Fruit fly (Drosophila melanogaster) whole organism, embryonic: ENCODE results near the gene CG5188.

Source experiments
- Bgb ChIP-seq: fragments of 200-800 bp; sonication (Bioruptor generic); IDR thresholded peaks from 2 replicates; pipeline ENCODE4 v1.3.6; 2022; ENCODE audit warnings: missing biosample characterization, missing genetic modification characterization; ENCODE audit not compliant: partially characterized antibody
- CG11560 ChIP-seq: fragments of 200-800 bp; sonication (Bioruptor generic); IDR thresholded peaks from 3 replicates; pipeline ENCODE4 v1.3.6; 2022; ENCODE audit warnings: missing biosample characterization, missing genetic modification characterization
- CG11696 ChIP-seq: fragments of 200-800 bp; sonication (Bioruptor generic); IDR thresholded peaks from 2 replicates; pipeline ENCODE4 v1.3.6; 2022; ENCODE audit warnings: missing biosample characterization, missing genetic modification characterization
- CG12391 ChIP-seq: fragments of 200-800 bp; sonication (Bioruptor generic); optimal IDR thresholded peaks from 3 replicates; lab custom pipeline; 2018; ENCODE audit warnings: missing biosample characterization, mild to moderate bottlenecking, missing genetic modification characterization, moderate library complexity
- CG12659 ChIP-seq: fragments of 200-800 bp; sonication (Bioruptor generic); optimal IDR thresholded peaks from 3 replicates; lab custom pipeline; 2017; ENCODE audit warnings: mild to moderate bottlenecking, missing biosample characterization, missing genetic modification reagents, missing genetic modification characterization
- CG13296 ChIP-seq: fragments of 200-800 bp; sonication (Bioruptor generic); optimal IDR thresholded peaks from 3 replicates; lab custom pipeline; 2018; ENCODE audit warnings: missing biosample characterization, mild to moderate bottlenecking, missing genetic modification characterization
- CG15514 ChIP-seq: fragments of 200-800 bp; sonication (Bioruptor generic); optimal IDR thresholded peaks from 3 replicates; lab custom pipeline; 2017; ENCODE audit warnings: missing biosample characterization, missing genetic modification characterization, mild to moderate bottlenecking, moderate library complexity, missing genetic modification reagents
- CG17186 ChIP-seq: fragments of 200-800 bp; sonication (Bioruptor generic); optimal IDR thresholded peaks from 3 replicates; lab custom pipeline; 2017; ENCODE audit warnings: missing biosample characterization, missing genetic modification reagents, missing genetic modification characterization
- CG2116 ChIP-seq: fragments of 200-800 bp; sonication (Bioruptor generic); optimal IDR thresholded peaks from 3 replicates; lab custom pipeline; 2018; ENCODE audit warnings: missing biosample characterization, mild to moderate bottlenecking, missing genetic modification characterization
- CG31441 ChIP-seq: fragments of 200-800 bp; sonication (Bioruptor generic); IDR thresholded peaks from 2 replicates; pipeline ENCODE4 v1.3.6; 2022; ENCODE audit warnings: missing biosample characterization, missing genetic modification characterization
- CG34376 ChIP-seq: fragments of 200-800 bp; sonication (Bioruptor generic); optimal IDR thresholded peaks from 2 replicates; lab custom pipeline; 2018; ENCODE audit warnings: missing biosample characterization, mild to moderate bottlenecking, missing genetic modification characterization
- CG7271 ChIP-seq: fragments of 200-800 bp; sonication (Bioruptor generic); optimal IDR thresholded peaks from 2 replicates; lab custom pipeline; 2018; ENCODE audit warnings: missing biosample characterization, mild to moderate bottlenecking, missing genetic modification characterization, moderate library complexity
- CG7372 ChIP-seq: fragments of 200-800 bp; sonication (Bioruptor generic); IDR thresholded peaks from 2 replicates; pipeline ENCODE4 v1.3.6; 2022; ENCODE audit warnings: missing biosample characterization, missing genetic modification characterization
- CG7786 ChIP-seq: fragments of 200-800 bp; sonication (Bioruptor generic); optimal IDR thresholded peaks from 2 replicates; lab custom pipeline; 2016; ENCODE audit warnings: missing biosample characterization, missing genetic modification characterization
- CG9437 ChIP-seq: fragments of 200-800 bp; sonication (Bioruptor generic); optimal IDR thresholded peaks from 2 replicates; lab custom pipeline; 2018; ENCODE audit warnings: missing biosample characterization, mild to moderate bottlenecking, missing genetic modification characterization
- CTCF ChIP-seq: fragments of 200-800 bp; sonication (Bioruptor generic); optimal IDR thresholded peaks from 2 replicates; lab custom pipeline; 2017; ENCODE audit warnings: missing biosample characterization, mild to moderate bottlenecking, missing genetic modification characterization, moderate library complexity
- CkIIα-i1 ChIP-seq: fragments of 200-800 bp; sonication (Bioruptor generic); IDR thresholded peaks from 2 replicates; pipeline ENCODE4 v1.3.6; 2022; ENCODE audit warnings: missing biosample characterization, missing genetic modification characterization
- Dfd ChIP-seq, 2 experiments: fragments of >200 bp; optimal IDR thresholded peaks; 2 replicates each; lab custom pipeline; 2017; ENCODE audit warnings: missing biosample characterization in 2 of 2, missing genetic modification characterization in 2 of 2
- Elba2 ChIP-seq: fragments of 200-800 bp; sonication (Bioruptor generic); optimal IDR thresholded peaks from 3 replicates; lab custom pipeline; 2016; ENCODE audit warnings: missing biosample characterization, missing genetic modification characterization
- MESR4 ChIP-seq: fragments of 200-800 bp; sonication (Bioruptor generic); optimal IDR thresholded peaks from 2 replicates; lab custom pipeline; 2018; ENCODE audit warnings: missing biosample characterization, mild to moderate bottlenecking, missing genetic modification characterization, moderate library complexity
- Med ChIP-seq: fragments of 200-800 bp; sonication (Bioruptor generic); peaks from one replicate; lab custom pipeline; 2016; ENCODE audit warnings: missing biosample characterization, missing genetic modification characterization, mild to moderate bottlenecking, inconsistent platforms, moderate library complexity
- Meics ChIP-seq: fragments of 200-800 bp; sonication (Bioruptor generic); optimal IDR thresholded peaks from 2 replicates; lab custom pipeline; 2017; ENCODE audit warnings: missing biosample characterization, mild to moderate bottlenecking, missing genetic modification characterization
- Myb ChIP-seq: fragments of 200-800 bp; sonication (Bioruptor generic); optimal IDR thresholded peaks from 2 replicates; lab custom pipeline; 2016; ENCODE audit warnings: missing biosample characterization, missing genetic modification characterization
- Nf-YC ChIP-seq: fragments of 200-800 bp; optimal IDR thresholded peaks from 3 replicates; lab custom pipeline; 2019; ENCODE audit warnings: missing biosample characterization, mild to moderate bottlenecking, missing genetic modification characterization, moderate library complexity
- Opbp ChIP-seq: fragments of 200-800 bp; sonication (Bioruptor generic); IDR thresholded peaks from 3 replicates; pipeline ENCODE4 v1.3.6; 2022; ENCODE audit warnings: missing biosample characterization, missing genetic modification characterization; ENCODE audit not compliant: partially characterized antibody
- Pdp1 ChIP-seq, 2 experiments: fragments of 200-800 bp; sonication (Bioruptor generic); optimal IDR thresholded peaks; 3 replicates each; lab custom pipeline; 2016; ENCODE audit warnings: missing biosample characterization in 2 of 2, missing genetic modification characterization in 2 of 2, mild to moderate bottlenecking in 1 of 2, moderate library complexity in 1 of 2
- Scr ChIP-seq: fragments of 200-800 bp; sonication (Bioruptor generic); IDR thresholded peaks from 2 replicates; pipeline ENCODE4 v1.3.6; 2022; ENCODE audit warnings: missing biosample characterization, missing genetic modification characterization; ENCODE audit not compliant: partially characterized antibody
- Sry-δ ChIP-seq: fragments of 200-800 bp; sonication (Bioruptor generic); optimal IDR thresholded peaks from 2 replicates; lab custom pipeline; 2016; ENCODE audit warnings: missing biosample characterization, missing genetic modification characterization
- YL-1 ChIP-seq: fragments of 200-800 bp; sonication (Bioruptor generic); optimal IDR thresholded peaks from 3 replicates; lab custom pipeline; 2017; ENCODE audit warnings: missing biosample characterization, mild to moderate bottlenecking, missing genetic modification characterization
- abd-A ChIP-seq: fragments of 200-800 bp; sonication (Bioruptor generic); optimal IDR thresholded peaks from 3 replicates; lab custom pipeline; 2019; ENCODE audit warnings: missing biosample characterization, mild to moderate bottlenecking, missing genetic modification characterization, moderate library complexity
- amos ChIP-seq: fragments of 200-800 bp; sonication (Bioruptor generic); IDR thresholded peaks from 2 replicates; pipeline ENCODE4 v1.3.6; 2022; ENCODE audit warnings: missing biosample characterization, missing genetic modification characterization; ENCODE audit not compliant: partially characterized antibody
- aop ChIP-seq: fragments of 200-800 bp; sonication (Bioruptor generic); IDR thresholded peaks from 2 replicates; pipeline ENCODE4 v1.3.6; 2022; ENCODE audit warnings: missing biosample characterization, missing genetic modification characterization
- bbx ChIP-seq: fragments of 200-800 bp; sonication (Bioruptor generic); IDR thresholded peaks from 2 replicates; pipeline ENCODE4 v1.3.6; 2022; ENCODE audit warnings: missing biosample characterization, missing genetic modification characterization; ENCODE audit not compliant: partially characterized antibody
- chinmo ChIP-seq: fragments of 200-800 bp; sonication (Bioruptor generic); IDR thresholded peaks from 4 replicates; pipeline ENCODE4 v1.3.6; 2022; ENCODE audit warnings: missing biosample characterization, missing genetic modification characterization; ENCODE audit not compliant: partially characterized antibody
- ems ChIP-seq: fragments of 200-800 bp; sonication (Bioruptor generic); optimal IDR thresholded peaks from 3 replicates; lab custom pipeline; 2016; ENCODE audit warnings: missing biosample characterization, missing genetic modification characterization
- eve ChIP-seq, 2 experiments: fragments of >200 bp; optimal IDR thresholded peaks; 2 replicates each; lab custom pipeline; 2017; ENCODE audit warnings: missing biosample characterization in 2 of 2, missing genetic modification characterization in 2 of 2
- exex ChIP-seq: fragments of 200-800 bp; sonication (Bioruptor generic); optimal IDR thresholded peaks from 4 replicates; lab custom pipeline; 2018; ENCODE audit warnings: missing biosample characterization, mild to moderate bottlenecking, missing genetic modification characterization, moderate library complexity
- grn ChIP-seq: fragments of 200-800 bp; sonication (Bioruptor generic); optimal IDR thresholded peaks from 3 replicates; lab custom pipeline; 2017; ENCODE audit warnings: missing biosample characterization, missing genetic modification characterization
- insv ChIP-seq, 2 experiments: fragments of 200-800 bp; sonication (Bioruptor generic); optimal IDR thresholded peaks; 3 replicates each; lab custom pipeline; 2016 to 2018; ENCODE audit warnings: missing biosample characterization in 2 of 2, missing genetic modification characterization in 2 of 2
- phol ChIP-seq: fragments of 200-800 bp; sonication (Bioruptor generic); optimal IDR thresholded peaks from 3 replicates; lab custom pipeline; 2018; ENCODE audit warnings: missing biosample characterization, mild to moderate bottlenecking, missing genetic modification characterization, moderate library complexity
- run ChIP-seq: fragments of 200-800 bp; sonication (Bioruptor generic); optimal IDR thresholded peaks from 3 replicates; lab custom pipeline; 2018; ENCODE audit warnings: missing biosample characterization, mild to moderate bottlenecking, missing genetic modification characterization
- sd ChIP-seq: fragments of 200-800 bp; sonication (Bioruptor generic); optimal IDR thresholded peaks from 3 replicates; lab custom pipeline; 2018; ENCODE audit warnings: missing biosample characterization, mild to moderate bottlenecking, missing genetic modification characterization, moderate library complexity
- sens ChIP-seq: fragments of 200-800 bp; sonication (Bioruptor generic); peaks from one replicate; lab custom pipeline; 2016; ENCODE audit warnings: missing biosample characterization, missing genetic modification characterization
- stwl ChIP-seq: fragments of 200-800 bp; sonication (Bioruptor generic); optimal IDR thresholded peaks from 3 replicates; lab custom pipeline; 2018; ENCODE audit warnings: missing biosample characterization, mild to moderate bottlenecking, missing genetic modification characterization, moderate library complexity
- sug ChIP-seq: fragments of 200-800 bp; optimal IDR thresholded peaks from 2 replicates; lab custom pipeline; 2019; ENCODE audit warnings: missing biosample characterization, mild to moderate bottlenecking, missing genetic modification characterization, moderate library complexity
- usp ChIP-seq: fragments of >200 bp; optimal IDR thresholded peaks from 2 replicates; lab custom pipeline; 2017; ENCODE audit warnings: missing biosample characterization, missing genetic modification characterization

The CG5188 gene

dm6 chr2L:10393467-10393866 is 35.2 kb upstream of the CG5188 start:
- no peak for TF ChIP-seq CG11696 (GFP tag; lab: Robert Waterston, UW)
- TF ChIP-seq CG13296 (GFP tag; lab: Kevin White, UChicago): no peak
- peak; percentile 60 for TF ChIP-seq Bgb
- peak; percentile 50 for TF ChIP-seq CG34376 (GFP tag; lab: Kevin White, UChicago)
- no peak for TF ChIP-seq CG7372
- TF ChIP-seq CG7786 (GFP tag; lab: Kevin White, UChicago): no peak
- no peak for TF ChIP-seq CG2116 (GFP tag; lab: Kevin White, UChicago)
- TF ChIP-seq sd (tag; lab: Kevin White, UChicago): peak; percentile 85
- peak; percentile 99 for TF ChIP-seq sug
- TF ChIP-seq CTCF (GFP tag; lab: Kevin White, UChicago): peak; percentile 4
- TF ChIP-seq exex (tag; lab: Kevin White, UChicago): peak; percentile 96
- TF ChIP-seq amos: peak; percentile 48; the same call in 1 of the 2 replicates
- peak; percentile 69 for TF ChIP-seq grn (GFP tag; lab: Kevin White, UChicago)

- no peak for TF ChIP-seq CG7271 (tag; lab: Kevin White, UChicago)
- no peak for TF ChIP-seq Dfd (GFP tag; optimal IDR thresholded peaks at IDR 0.05; lab: Kevin White, UChicago)
- TF ChIP-seq aop: no peak
- peak in 1 of 2 experiments; percentile 13 for TF ChIP-seq eve (GFP tag; optimal IDR thresholded peaks at IDR 0.05; lab: Kevin White, UChicago)
- TF ChIP-seq YL-1 (GFP tag; lab: Kevin White, UChicago): no peak
- TF ChIP-seq abd-A (tag; lab: Kevin White, UChicago): no peak
- TF ChIP-seq run (tag; lab: Kevin White, UChicago): no peak
- TF ChIP-seq, all 482 proteins: peak for 1
Measured at dm6 chr2L:10395035-10395434, 33.6 kb upstream of the CG5188 start.

- peak; percentile 97 for TF ChIP-seq CG11560 (tag; lab: Robert Waterston, UW)
- peak; percentile 40 for TF ChIP-seq CG12391
- TF ChIP-seq phol (tag; lab: Kevin White, UChicago): peak; percentile 25
- TF ChIP-seq Meics (GFP tag; lab: Kevin White, UChicago): no peak
- TF ChIP-seq CG12659 (GFP tag; lab: Kevin White, UChicago): no peak
- TF ChIP-seq Myb (GFP tag; lab: Kevin White, UChicago): no peak
- TF ChIP-seq CG15514 (GFP tag; lab: Kevin White, UChicago): peak; percentile 72
- peak; percentile 63 for TF ChIP-seq CG9437 (GFP tag; lab: Kevin White, UChicago)
- TF ChIP-seq sens (GFP tag; lab: Kevin White, UChicago): peak; percentile 75
- peak; percentile 53 for TF ChIP-seq Sry-δ (GFP tag; lab: Kevin White, UChicago)
- TF ChIP-seq chinmo (GFP tag; lab: Robert Waterston, UW): 0 out of 4 replicates have a peak, but pooled peaks have one; percentile 13
- TF ChIP-seq MESR4: peak; percentile 70
- TF ChIP-seq Med (GFP tag; lab: Kevin White, UChicago): peak; percentile 62
- no peak for TF ChIP-seq CkIIα-i1 (GFP tag; lab: Robert Waterston, UW)
- TF ChIP-seq CG17186 (GFP tag; lab: Kevin White, UChicago): peak; percentile 35
- 0 out of 3 replicates have a peak, but pooled peaks have one; percentile 27 for TF ChIP-seq Opbp (GFP tag; lab: Robert Waterston, UW)
- TF ChIP-seq Elba2 (GFP tag; lab: Kevin White, UChicago): peak; percentile 92
- peak; percentile 29 for TF ChIP-seq Nf-YC (tag; lab: Kevin White, UChicago)
- TF ChIP-seq insv (GFP tag; optimal IDR thresholded peaks at IDR 0.05; lab: Kevin White, UChicago): peak in 1 of 2 experiments; percentile 43
- TF ChIP-seq CG34376 (GFP tag; lab: Kevin White, UChicago): peak; percentile 37
- TF ChIP-seq Scr (GFP tag; lab: Robert Waterston, UW): 0 out of 2 replicates have a peak, but pooled peaks have one; percentile 35
- no peak for TF ChIP-seq usp (GFP tag; lab: Kevin White, UChicago)
- TF ChIP-seq ems: no peak
- peak; percentile 34; the same call in 1 of the 2 replicates for TF ChIP-seq bbx
- TF ChIP-seq stwl (tag; lab: Kevin White, UChicago): peak; percentile 11
- peak in 1 of 2 experiments; percentile 88 for TF ChIP-seq Pdp1 (GFP tag; optimal IDR thresholded peaks at IDR 0.05; lab: Kevin White, UChicago)
- TF ChIP-seq CG31441: peak; percentile 97
Measured at dm6 chr2L:10395642-10396487, 32.8 kb upstream of the CG5188 start, which contains the start of gene Mdh1. TSS of gene Mdh1 (minus strand) at chr2L:10396332.
